Fruit fly (Drosophila melanogaster) whole organism: ENCODE results near the gene CG6244.

ENCODE experiments used
- CG8478 ChIP-seq: fragments of >200 bp; optimal IDR thresholded peaks from 2 replicates; lab custom pipeline; 2018; ENCODE audit warnings: inconsistent platforms
- Dll ChIP-seq: fragments of >200 bp; optimal IDR thresholded peaks from 2 replicates; lab custom pipeline; 2017
- EcR ChIP-seq, 2 experiments: fragments of >200 bp; optimal IDR thresholded peaks; 2 replicates each; lab custom pipeline; 2017; ENCODE audit warnings: missing biosample characterization in 2 of 2, missing genetic modification characterization in 2 of 2, missing genetic modification reagents in 2 of 2
- pan ChIP-seq: fragments of >200 bp; optimal IDR thresholded peaks from 2 replicates; lab custom pipeline; 2017
- psq ChIP-seq: fragments of >200 bp; optimal IDR thresholded peaks from 2 replicates; lab custom pipeline; 2017
- usp ChIP-seq: fragments of >200 bp; optimal IDR thresholded peaks from 2 replicates; lab custom pipeline; 2017; ENCODE audit warnings: missing biosample characterization, missing genetic modification characterization, mixed read lengths

- TF ChIP-seq CG8478 (lab: Kevin White, UChicago) (no peak), usp (no peak), pan (lab: Kevin White, UChicago) (no peak), EcR (GFP tag; optimal IDR thresholded peaks at IDR 0.05; lab: Kevin White, UChicago) (no peak), Dll (lab: Kevin White, UChicago) (no peak), psq (lab: Kevin White, UChicago) (no peak)
Measured at dm6 chr3L:15826985-15827635, 19.0 kb downstream of the CG6244 start.
